Worm (Caenorhabditis elegans) whole organism, L4 larva: ENCODE measurements around the gene F58A4.1.

Source experiments
- aly-2 ChIP-seq: sonication (generic microtip); optimal IDR thresholded peaks from 2 replicates; lab custom pipeline; 2018; ENCODE audit warnings: missing biosample characterization, missing genetic modification characterization
- ceh-62 ChIP-seq: sonication (generic microtip); optimal IDR thresholded peaks from 2 replicates; lab custom pipeline; 2017; ENCODE audit warnings: missing biosample characterization, missing genetic modification characterization
- daf-12 ChIP-seq: fragments of 150-350 bp; optimal IDR thresholded peaks from 2 replicates; lab custom pipeline; 2014; ENCODE audit warnings: missing biosample characterization, missing genetic modification reagents, missing genetic modification characterization
- dpl-1 ChIP-seq: fragments of 150-350 bp; optimal IDR thresholded peaks from 2 replicates; lab custom pipeline; 2014; ENCODE audit warnings: missing biosample characterization, missing genetic modification reagents, missing genetic modification characterization
- duxl-1 ChIP-seq: sonication (generic microtip); optimal IDR thresholded peaks from 2 replicates; lab custom pipeline; 2016; ENCODE audit warnings: mild to moderate bottlenecking, missing genetic modification characterization, moderate library complexity, missing compliant biosample characterization; ENCODE audit not compliant: poor library complexity
- lin-38 ChIP-seq: fragments of 200-800 bp; sonication (Bioruptor generic); IDR thresholded peaks from 2 replicates; pipeline ENCODE4 v1.3.6; 2022; ENCODE audit warnings: missing genetic modification reagents, missing genetic modification characterization, missing compliant biosample characterization
- madf-9 ChIP-seq: fragments of 200-800 bp; sonication (Bioruptor generic); conservative IDR thresholded peaks from 2 replicates; pipeline ENCODE4 v1.3.6; 2022; ENCODE audit warnings: missing genetic modification reagents, missing genetic modification characterization, missing compliant biosample characterization
- nhr-28 ChIP-seq: fragments of 150-350 bp; optimal IDR thresholded peaks from 2 replicates; lab custom pipeline; 2014; ENCODE audit warnings: missing biosample characterization, missing genetic modification characterization
- skn-1 ChIP-seq: fragments of 150-350 bp; optimal IDR thresholded peaks from 2 replicates; lab custom pipeline; 2014; ENCODE audit warnings: missing biosample characterization, missing genetic modification characterization
- unc-39 ChIP-seq: sonication (generic microtip); optimal IDR thresholded peaks from 2 replicates; lab custom pipeline; 2017; ENCODE audit warnings: missing biosample characterization, missing genetic modification characterization

- TF ChIP-seq duxl-1 (tag; lab: Kevin White, UChicago) (no peak), dpl-1 (GFP tag; lab: Kevin White, UChicago) (no peak), unc-39 (no peak), nhr-28 (tag; lab: Kevin White, UChicago) (no peak), madf-9 (GFP tag; lab: Robert Waterston, UW) (no peak), daf-12 (tag; lab: Kevin White, UChicago) (no peak), ceh-62 (tag; lab: Kevin White, UChicago) (no peak), aly-2 (no peak), skn-1 (tag; lab: Kevin White, UChicago) (no peak), lin-38 (GFP tag; lab: Robert Waterston, UW) (0 out of 2 replicates have a peak, but pooled peaks have one; percentile 24)
Measured at ce11 chrIII:9559381-9559881, 38.8 kb upstream of the F58A4.1 start, which contains the start of gene C48B4.7.
